Fruit fly (Drosophila melanogaster): ENCODE data around the gene CG33784.

The CG33784 gene

dm6 chr3R:10078468-10079143, 10.9 kb downstream of the CG33784 start:
- TF ChIP-seq bab1 (GFP tag; optimal IDR thresholded peaks at IDR 0.05) (no peak), pad (GFP tag; optimal IDR thresholded peaks at IDR 0.05) (no peak), CG14711 (tag; optimal IDR thresholded peaks at IDR 0.05) (peak; percentile 0), Hr96 (GFP tag; optimal IDR thresholded peaks at IDR 0.05) (no peak), CG1620 (GFP tag; optimal IDR thresholded peaks at IDR 0.05) (no peak), ovo (GFP tag; optimal IDR thresholded peaks at IDR 0.05) (no peak), cic (GFP tag; optimal IDR thresholded peaks at IDR 0.05) (no peak), kay (GFP tag; ENCODE audit: borderline replicate concordance) (peak; percentile 97), CG11617 (GFP tag; optimal IDR thresholded peaks at IDR 0.05) (no peak), toe (GFP tag; optimal IDR thresholded peaks at IDR 0.05) (no peak)

dm6 chr3R:10079267-10079987, 11.7 kb downstream of the CG33784 start:
- TF ChIP-seq CG11617 (GFP tag; optimal IDR thresholded peaks at IDR 0.05) (peak; percentile 97), Hr96 (GFP tag; optimal IDR thresholded peaks at IDR 0.05) (peak; percentile 93), ovo (GFP tag; optimal IDR thresholded peaks at IDR 0.05) (peak; percentile 73), kay (GFP tag; ENCODE audit: borderline replicate concordance) (no peak), CG5204 (GFP tag; optimal IDR thresholded peaks at IDR 0.05) (peak; percentile 98), CG1620 (GFP tag; optimal IDR thresholded peaks at IDR 0.05) (peak; percentile 85), bab1 (GFP tag; optimal IDR thresholded peaks at IDR 0.05) (peak; percentile 11), CG7101 (tag; optimal IDR thresholded peaks at IDR 0.05) (peak; percentile 97), cnc (optimal IDR thresholded peaks at IDR 0.05) (peak in 1 of 2 experiments; percentile 64), Mnt (GFP tag; optimal IDR thresholded peaks at IDR 0.05) (peak; percentile 75), CG12768 (GFP tag; optimal IDR thresholded peaks at IDR 0.05) (peak; percentile 99), cic (GFP tag; optimal IDR thresholded peaks at IDR 0.05) (peak; percentile 76), CG7045 (GFP tag; optimal IDR thresholded peaks at IDR 0.05) (peak; percentile 98), pad (GFP tag; optimal IDR thresholded peaks at IDR 0.05) (peak; percentile 83), CG14711 (tag; optimal IDR thresholded peaks at IDR 0.05) (peak; percentile 94), CG33017 (tag; optimal IDR thresholded peaks at IDR 0.05) (peak; percentile 98), toe (GFP tag; optimal IDR thresholded peaks at IDR 0.05) (peak; percentile 97), Crg-1 (GFP tag; optimal IDR thresholded peaks at IDR 0.05) (peak; percentile 93), tj (GFP tag; optimal IDR thresholded peaks at IDR 0.05) (peak; percentile 93), Clk (GFP tag; optimal IDR thresholded peaks at IDR 0.05) (peak; percentile 97)

DNA sequence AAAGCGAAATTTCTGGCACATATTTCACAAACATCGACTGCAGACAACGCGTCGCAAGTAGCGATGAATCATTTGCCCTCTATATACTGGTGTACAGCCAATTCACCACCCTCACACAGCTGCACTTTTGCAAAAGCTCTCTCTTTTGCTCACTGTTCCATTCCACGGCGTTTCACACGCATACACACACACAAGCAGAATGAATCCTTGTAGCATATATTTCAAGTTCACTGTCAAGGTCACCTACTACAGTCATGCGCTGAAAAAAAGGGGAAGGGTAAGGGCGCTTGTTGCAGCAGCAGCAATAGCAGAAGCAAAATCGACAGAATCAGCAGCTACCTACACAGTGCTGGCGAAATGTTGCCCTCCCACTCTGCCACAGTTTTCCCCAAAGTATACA, 13.0 kb downstream of the CG33784 start:
- no peak for TF ChIP-seq toe (GFP tag; optimal IDR thresholded peaks at IDR 0.05)
- no peak for TF ChIP-seq CG33017 (tag; optimal IDR thresholded peaks at IDR 0.05)
- no peak for TF ChIP-seq Hr96 (GFP tag; optimal IDR thresholded peaks at IDR 0.05)
- TF ChIP-seq ovo (GFP tag; optimal IDR thresholded peaks at IDR 0.05): no peak
- TF ChIP-seq pad (GFP tag; optimal IDR thresholded peaks at IDR 0.05): peak; percentile 83
- no peak for TF ChIP-seq CG7045 (GFP tag; optimal IDR thresholded peaks at IDR 0.05)
- no peak for TF ChIP-seq cnc (optimal IDR thresholded peaks at IDR 0.05)
- no peak for TF ChIP-seq bab1 (GFP tag; optimal IDR thresholded peaks at IDR 0.05)
- no peak for TF ChIP-seq CG5204 (GFP tag; optimal IDR thresholded peaks at IDR 0.05)
- peak; percentile 12 for TF ChIP-seq CG12768 (GFP tag; optimal IDR thresholded peaks at IDR 0.05)
- no peak for TF ChIP-seq CG7101 (tag; optimal IDR thresholded peaks at IDR 0.05)
- no peak for TF ChIP-seq kay (GFP tag; ENCODE audit: borderline replicate concordance)
- peak; percentile 76 for TF ChIP-seq cic (GFP tag; optimal IDR thresholded peaks at IDR 0.05)
- TF ChIP-seq CG14711 (tag; optimal IDR thresholded peaks at IDR 0.05): no peak
- TF ChIP-seq Crg-1 (GFP tag; optimal IDR thresholded peaks at IDR 0.05): peak; percentile 26
- TF ChIP-seq CG1620 (GFP tag; optimal IDR thresholded peaks at IDR 0.05): no peak
- TF ChIP-seq Clk (GFP tag; optimal IDR thresholded peaks at IDR 0.05): no peak
- no peak for TF ChIP-seq CG11617 (GFP tag; optimal IDR thresholded peaks at IDR 0.05)
- no peak for TF ChIP-seq Mnt (GFP tag; optimal IDR thresholded peaks at IDR 0.05)
- TF ChIP-seq tj (GFP tag; optimal IDR thresholded peaks at IDR 0.05): peak; percentile 68

- TF ChIP-seq cic (GFP tag; optimal IDR thresholded peaks at IDR 0.05) (peak; percentile 59), CG33017 (tag; optimal IDR thresholded peaks at IDR 0.05) (peak; percentile 31), CG1620 (GFP tag; optimal IDR thresholded peaks at IDR 0.05) (peak; percentile 15), CG12768 (GFP tag; optimal IDR thresholded peaks at IDR 0.05) (peak; percentile 68), CG7045 (GFP tag; optimal IDR thresholded peaks at IDR 0.05) (peak; percentile 38), cnc (optimal IDR thresholded peaks at IDR 0.05) (no peak), Clk (GFP tag; optimal IDR thresholded peaks at IDR 0.05) (peak; percentile 76), kay (GFP tag; ENCODE audit: borderline replicate concordance) (no peak), ovo (GFP tag; optimal IDR thresholded peaks at IDR 0.05) (peak; percentile 57), CG11617 (GFP tag; optimal IDR thresholded peaks at IDR 0.05) (peak; percentile 47), tj (GFP tag; optimal IDR thresholded peaks at IDR 0.05) (peak; percentile 3), CG14711 (tag; optimal IDR thresholded peaks at IDR 0.05) (peak; percentile 53), toe (GFP tag; optimal IDR thresholded peaks at IDR 0.05) (peak; percentile 59), CG5204 (GFP tag; optimal IDR thresholded peaks at IDR 0.05) (peak; percentile 81), CG7101 (tag; optimal IDR thresholded peaks at IDR 0.05) (peak; percentile 68), Hr96 (GFP tag; optimal IDR thresholded peaks at IDR 0.05) (peak; percentile 82), bab1 (GFP tag; optimal IDR thresholded peaks at IDR 0.05) (no peak), Crg-1 (GFP tag; optimal IDR thresholded peaks at IDR 0.05) (no peak), pad (GFP tag; optimal IDR thresholded peaks at IDR 0.05) (no peak), Mnt (GFP tag; optimal IDR thresholded peaks at IDR 0.05) (peak; percentile 13)
Measured at dm6 chr3R:10081469-10082111, 13.9 kb downstream of the CG33784 start.
